Worm (Caenorhabditis elegans) whole organism, early embryonic: Measurements from ENCODE around the gene srz-97.

Source experiments
- aly-1 ChIP-seq: sonication (generic microtip); optimal IDR thresholded peaks from 2 replicates; lab custom pipeline; 2016; ENCODE audit warnings: missing genetic modification characterization, missing compliant biosample characterization
- ceh-36 ChIP-seq: sonication (generic microtip); optimal IDR thresholded peaks from 2 replicates; lab custom pipeline; 2016; ENCODE audit warnings: missing genetic modification characterization, inconsistent platforms, missing compliant biosample characterization
- ets-7 ChIP-seq: sonication (generic microtip); optimal IDR thresholded peaks from 2 replicates; lab custom pipeline; 2016; ENCODE audit warnings: missing genotype, missing genetic modification characterization, missing compliant biosample characterization
- flt-1 ChIP-seq: fragments of 200-800 bp; sonication (Bioruptor generic); IDR thresholded peaks from 2 replicates; pipeline ENCODE4 v1.3.6; 2022; ENCODE audit warnings: missing genetic modification characterization, missing compliant biosample characterization
- hmg-4 ChIP-seq: fragments of 200-800 bp; sonication (Bioruptor generic); optimal IDR thresholded peaks from 2 replicates; lab custom pipeline; 2018; ENCODE audit warnings: mild to moderate bottlenecking, missing genetic modification characterization, missing compliant biosample characterization
- sea-1 ChIP-seq: fragments of 200-800 bp; sonication (Bioruptor generic); conservative IDR thresholded peaks from 2 replicates; pipeline ENCODE4 v1.3.6; 2022; ENCODE audit warnings: missing genetic modification characterization, missing compliant biosample characterization
- tra-4 ChIP-seq: sonication (generic microtip); optimal IDR thresholded peaks from 2 replicates; lab custom pipeline; 2017; ENCODE audit warnings: missing genetic modification characterization, missing compliant biosample characterization

- TF ChIP-seq sea-1 (GFP tag; lab: Robert Waterston, UW), result no peak
- TF ChIP-seq flt-1 (GFP tag; lab: Robert Waterston, UW), result no peak
- TF ChIP-seq aly-1 (tag; lab: Kevin White, UChicago), result no peak
- TF ChIP-seq ets-7 (tag; lab: Kevin White, UChicago), result no peak
- TF ChIP-seq hmg-4, result no peak
- TF ChIP-seq ceh-36 (tag; lab: Kevin White, UChicago), result no peak
- TF ChIP-seq tra-4 (tag; lab: Kevin White, UChicago), result no peak
Observed at ce11 chrV:14496446-14496845, 28.4 kb upstream of the srz-97 start.
